Worm (Caenorhabditis elegans) whole organism, mixed stage, embryonic: ENCODE measurements around the gene lsm-3.

Source experiments
- bed-3 ChIP-seq: fragments of 200-800 bp; sonication (Bioruptor generic); optimal IDR thresholded peaks from 3 replicates; lab custom pipeline; 2018; ENCODE audit warnings: mild to moderate bottlenecking, missing genetic modification characterization, moderate library complexity, missing compliant biosample characterization
- ceh-83 ChIP-seq: fragments of 200-800 bp; sonication (Bioruptor generic); optimal IDR thresholded peaks from 2 replicates; lab custom pipeline; 2018; ENCODE audit warnings: mild to moderate bottlenecking, missing genetic modification characterization, missing compliant biosample characterization
- ces-1 ChIP-seq: fragments of 150-350 bp; optimal IDR thresholded peaks from 2 replicates; lab custom pipeline; 2014; ENCODE audit warnings: missing biosample characterization, missing genetic modification reagents, missing genetic modification characterization
- elt-3 ChIP-seq: fragments of 150-350 bp; optimal IDR thresholded peaks from 2 replicates; lab custom pipeline; 2014; ENCODE audit warnings: missing biosample characterization, missing genetic modification characterization
- lin-13 ChIP-seq: fragments of 150-350 bp; optimal IDR thresholded peaks from 2 replicates; lab custom pipeline; 2014; ENCODE audit warnings: missing biosample characterization, missing genetic modification characterization
- mls-2 ChIP-seq: sonication (generic microtip); optimal IDR thresholded peaks from 2 replicates; lab custom pipeline; 2016; ENCODE audit warnings: mild to moderate bottlenecking, missing genetic modification characterization, moderate library complexity, missing compliant biosample characterization
- nhr-2 ChIP-seq: fragments of 150-350 bp; optimal IDR thresholded peaks from 2 replicates; lab custom pipeline; 2014; ENCODE audit warnings: missing biosample characterization, missing genetic modification characterization
- nhr-237 ChIP-seq: fragments of 150-350 bp; optimal IDR thresholded peaks from 2 replicates; lab custom pipeline; 2014; ENCODE audit warnings: missing biosample characterization, missing genetic modification characterization
- nhr-28 ChIP-seq: fragments of 150-350 bp; optimal IDR thresholded peaks from 2 replicates; lab custom pipeline; 2014; ENCODE audit warnings: missing biosample characterization, missing genetic modification characterization
- pha-4 ChIP-seq: fragments of 150-350 bp; optimal IDR thresholded peaks from 2 replicates; lab custom pipeline; 2018; ENCODE audit warnings: missing biosample characterization, missing genetic modification reagents, missing genetic modification characterization
- snpc-4 ChIP-seq: fragments of 150-350 bp; optimal IDR thresholded peaks from 2 replicates; lab custom pipeline; 2014; ENCODE audit warnings: missing biosample characterization, missing genetic modification characterization
- sptf-1 ChIP-seq: sonication (generic microtip); optimal IDR thresholded peaks from 2 replicates; lab custom pipeline; 2017; ENCODE audit warnings: mild to moderate bottlenecking, missing genetic modification characterization, moderate library complexity, missing compliant biosample characterization
- unc-39 ChIP-seq: fragments of 150-350 bp; optimal IDR thresholded peaks from 2 replicates; lab custom pipeline; 2014; ENCODE audit warnings: missing biosample characterization, missing genetic modification characterization
- unc-62 ChIP-seq: fragments of 150-350 bp; optimal IDR thresholded peaks from 2 replicates; lab custom pipeline; 2014; ENCODE audit warnings: missing biosample characterization, missing genetic modification reagents, missing genetic modification characterization

DNA sequence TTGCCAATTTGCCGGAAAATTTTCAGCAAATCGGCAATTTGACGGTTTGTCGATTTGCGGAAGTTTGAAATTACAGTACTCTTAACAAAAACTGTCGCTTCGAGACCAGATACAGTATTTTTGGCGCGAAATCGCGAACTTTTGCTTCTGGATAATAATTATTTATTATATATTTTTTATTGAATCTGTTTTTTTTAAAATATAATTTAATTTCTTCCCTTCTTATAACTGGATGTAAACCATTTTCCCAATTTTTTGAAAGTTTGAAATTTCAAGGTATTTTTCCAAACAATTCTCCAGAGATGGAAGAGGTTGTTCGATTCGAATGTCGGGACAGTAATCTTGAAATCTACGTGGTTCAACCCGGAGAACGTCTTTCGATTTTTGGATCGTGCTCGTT is 35.2 kb downstream of the lsm-3 start, which contains the start of gene nol-9:
- TF ChIP-seq mls-2 (tag; lab: Kevin White, UChicago) = no peak
- TF ChIP-seq nhr-237 (tag; lab: Kevin White, UChicago) = no peak
- no peak for TF ChIP-seq pha-4 (tag; lab: Kevin White, UChicago)
- no peak for TF ChIP-seq ces-1 (GFP tag; lab: Kevin White, UChicago)
- no peak for TF ChIP-seq nhr-28 (tag; lab: Kevin White, UChicago)
- no peak for TF ChIP-seq unc-62 (GFP tag; lab: Kevin White, UChicago)
- TF ChIP-seq lin-13 (tag; lab: Kevin White, UChicago) = no peak
- no peak for TF ChIP-seq snpc-4 (tag; lab: Kevin White, UChicago)
- TF ChIP-seq elt-3 (tag; lab: Kevin White, UChicago) = no peak
- no peak for TF ChIP-seq nhr-2 (tag; lab: Kevin White, UChicago)
- no peak for TF ChIP-seq unc-39 (tag; lab: Kevin White, UChicago)
- no peak for TF ChIP-seq bed-3
- no peak for TF ChIP-seq ceh-83 (GFP tag; lab: Kevin White, UChicago)
- no peak for TF ChIP-seq sptf-1 (tag; lab: Kevin White, UChicago)
